Worm (Caenorhabditis elegans) whole organism, late embryonic: ENCODE data around the gene C16C10.2.

Experiments
- C08G9.2 ChIP-seq: sonication (generic microtip); optimal IDR thresholded peaks from 2 replicates; lab custom pipeline; 2016; ENCODE audit warnings: mild to moderate bottlenecking, missing genetic modification characterization, moderate library complexity, missing compliant biosample characterization
- C38D4.7 ChIP-seq: fragments of 200-800 bp; sonication (Bioruptor generic); optimal IDR thresholded peaks from 2 replicates; lab custom pipeline; 2018; ENCODE audit warnings: mild to moderate bottlenecking, missing genetic modification characterization, moderate library complexity, missing compliant biosample characterization
- K02D7.2 ChIP-seq: sonication (generic microtip); optimal IDR thresholded peaks from 2 replicates; lab custom pipeline; 2017; ENCODE audit warnings: mild to moderate bottlenecking, missing genetic modification characterization, missing compliant biosample characterization
- T23F11.4 ChIP-seq: fragments of 200-800 bp; sonication (Bioruptor generic); optimal IDR thresholded peaks from 2 replicates; lab custom pipeline; 2018; ENCODE audit warnings: mild to moderate bottlenecking, missing genetic modification characterization, missing compliant biosample characterization
- Y22D7AL.16 ChIP-seq: sonication (generic microtip); optimal IDR thresholded peaks from 2 replicates; lab custom pipeline; 2016; ENCODE audit warnings: missing genetic modification characterization, missing compliant biosample characterization
- ahr-1 ChIP-seq: sonication (generic microtip); optimal IDR thresholded peaks from 2 replicates; lab custom pipeline; 2016; ENCODE audit warnings: missing genetic modification characterization, missing compliant biosample characterization
- ceh-18 ChIP-seq: sonication (generic microtip); optimal IDR thresholded peaks from 2 replicates; lab custom pipeline; 2016; ENCODE audit warnings: missing genetic modification characterization, missing compliant biosample characterization
- ceh-22 ChIP-seq: sonication (generic microtip); optimal IDR thresholded peaks from 2 replicates; lab custom pipeline; 2017; ENCODE audit warnings: missing biosample characterization, missing genetic modification characterization
- ceh-24 ChIP-seq: sonication (generic microtip); optimal IDR thresholded peaks from 2 replicates; lab custom pipeline; 2016; ENCODE audit warnings: mild to moderate bottlenecking, missing genetic modification characterization, missing compliant biosample characterization
- ceh-30 ChIP-seq: fragments of 150-350 bp; optimal IDR thresholded peaks from 2 replicates; lab custom pipeline; 2014; ENCODE audit warnings: missing biosample characterization, missing genetic modification characterization
- ceh-31 ChIP-seq: sonication (generic microtip); optimal IDR thresholded peaks from 2 replicates; lab custom pipeline; 2016; ENCODE audit warnings: missing genetic modification characterization, missing compliant biosample characterization
- ceh-48 ChIP-seq: sonication (generic microtip); optimal IDR thresholded peaks from 2 replicates; lab custom pipeline; 2016; ENCODE audit warnings: missing genetic modification characterization, inconsistent platforms, missing compliant biosample characterization
- ceh-6 ChIP-seq: fragments of 200-800 bp; sonication (Bioruptor generic); optimal IDR thresholded peaks from 2 replicates; lab custom pipeline; 2018; ENCODE audit warnings: mild to moderate bottlenecking, missing genetic modification characterization, missing compliant biosample characterization
- ceh-9 ChIP-seq: sonication (generic microtip); optimal IDR thresholded peaks from 2 replicates; lab custom pipeline; 2016; ENCODE audit warnings: mild to moderate bottlenecking, missing genetic modification characterization, inconsistent platforms, missing compliant biosample characterization
- elt-2 ChIP-seq: sonication (generic microtip); optimal IDR thresholded peaks from 2 replicates; lab custom pipeline; 2016; ENCODE audit warnings: missing genetic modification reagents, missing genetic modification characterization, missing compliant biosample characterization
- elt-4 ChIP-seq: sonication (generic microtip); optimal IDR thresholded peaks from 2 replicates; lab custom pipeline; 2016; ENCODE audit warnings: missing genetic modification characterization, missing compliant biosample characterization
- ets-4 ChIP-seq: sonication (generic microtip); optimal IDR thresholded peaks from 2 replicates; lab custom pipeline; 2016; ENCODE audit warnings: missing genetic modification characterization, missing compliant biosample characterization
- fkh-6 ChIP-seq: sonication (generic microtip); optimal IDR thresholded peaks from 2 replicates; lab custom pipeline; 2016; ENCODE audit warnings: missing genetic modification characterization, missing compliant biosample characterization
- gmeb-2 ChIP-seq: sonication (generic microtip); optimal IDR thresholded peaks from 2 replicates; lab custom pipeline; 2016; ENCODE audit warnings: missing genetic modification characterization, inconsistent platforms, missing compliant biosample characterization
- hlh-13 ChIP-seq: fragments of 200-800 bp; sonication (Bioruptor generic); optimal IDR thresholded peaks from 2 replicates; lab custom pipeline; 2018; ENCODE audit warnings: mild to moderate bottlenecking, missing genetic modification characterization, missing compliant biosample characterization
- hlh-30 ChIP-seq: sonication (generic microtip); optimal IDR thresholded peaks from 2 replicates; lab custom pipeline; 2017; ENCODE audit warnings: antibody characterized with exemption, missing genetic modification characterization, missing compliant biosample characterization; ENCODE audit not compliant: insufficient read depth
- hlh-8 ChIP-seq: sonication (generic microtip); optimal IDR thresholded peaks from 2 replicates; lab custom pipeline; 2016; ENCODE audit warnings: missing genotype, missing genetic modification characterization, missing compliant biosample characterization
- lin-11 ChIP-seq: fragments of 200-800 bp; sonication (Bioruptor generic); optimal IDR thresholded peaks from 2 replicates; lab custom pipeline; 2018; ENCODE audit warnings: mild to moderate bottlenecking, missing genetic modification characterization, missing compliant biosample characterization
- madf-2 ChIP-seq: sonication (generic microtip); optimal IDR thresholded peaks from 2 replicates; lab custom pipeline; 2017; ENCODE audit warnings: missing genetic modification characterization, missing compliant biosample characterization
- nfya-1 ChIP-seq: sonication (generic microtip); optimal IDR thresholded peaks from 2 replicates; lab custom pipeline; 2017; ENCODE audit warnings: missing genetic modification characterization, mild to moderate bottlenecking, missing compliant biosample characterization, antibody characterized with exemption, moderate library complexity
- odd-2 ChIP-seq: sonication (generic microtip); optimal IDR thresholded peaks from 2 replicates; lab custom pipeline; 2017; ENCODE audit warnings: antibody characterized with exemption, mild to moderate bottlenecking, missing genetic modification characterization, missing compliant biosample characterization
- pha-4 ChIP-seq: fragments of 150-350 bp; optimal IDR thresholded peaks from 2 replicates; lab custom pipeline; 2018; ENCODE audit warnings: missing biosample characterization, missing genetic modification reagents, missing genetic modification characterization
- pqm-1 ChIP-seq: sonication (generic microtip); optimal IDR thresholded peaks from 2 replicates; lab custom pipeline; 2016; ENCODE audit warnings: missing genetic modification characterization, missing compliant biosample characterization
- pros-1 ChIP-seq: fragments of 150-350 bp; optimal IDR thresholded peaks from 2 replicates; lab custom pipeline; 2014; ENCODE audit warnings: missing biosample characterization, missing genetic modification reagents, missing genetic modification characterization
- sox-2 ChIP-seq: fragments of 200-800 bp; sonication (Bioruptor generic); IDR thresholded peaks from 2 replicates; pipeline ENCODE4 v1.3.6; 2022; ENCODE audit warnings: missing genetic modification reagents, missing genetic modification characterization, missing compliant biosample characterization
- sox-4 ChIP-seq: sonication (generic microtip); optimal IDR thresholded peaks from 2 replicates; lab custom pipeline; 2017; ENCODE audit warnings: mild to moderate bottlenecking, missing genetic modification characterization, inconsistent platforms, missing compliant biosample characterization
- tbx-7 ChIP-seq: sonication (generic microtip); optimal IDR thresholded peaks from 2 replicates; lab custom pipeline; 2016; ENCODE audit warnings: missing genotype, missing genetic modification characterization, missing compliant biosample characterization
- ttx-3 ChIP-seq: sonication (generic microtip); optimal IDR thresholded peaks from 2 replicates; lab custom pipeline; 2016; ENCODE audit warnings: missing genetic modification reagents, missing genetic modification characterization, missing compliant biosample characterization
- unc-3 ChIP-seq, 2 experiments: fragments of 200-800 bp in 1 of 2; sonication (Bioruptor generic) in 1 of 2; sonication (generic microtip) in 1 of 2; conservative IDR thresholded peaks in 1 of 2; optimal IDR thresholded peaks in 1 of 2; 2 replicates each; pipeline versions ENCODE4 v1.3.6 to Lab custom; 2016 to 2022; ENCODE audit warnings: missing compliant biosample characterization in 2 of 2, missing genetic modification characterization in 2 of 2, missing genetic modification reagents in 1 of 2
- unc-42 ChIP-seq: sonication (generic microtip); optimal IDR thresholded peaks from 2 replicates; lab custom pipeline; 2016; ENCODE audit warnings: missing genotype, missing genetic modification characterization, missing compliant biosample characterization
- unc-55 ChIP-seq: sonication (generic microtip); optimal IDR thresholded peaks from 2 replicates; lab custom pipeline; 2017; ENCODE audit warnings: missing biosample characterization, missing genetic modification reagents, missing genetic modification characterization
- unc-86 ChIP-seq: sonication (generic microtip); optimal IDR thresholded peaks from 2 replicates; lab custom pipeline; 2016; ENCODE audit warnings: missing genetic modification characterization, missing compliant biosample characterization

The C16C10.2 gene

ce11 chrIII:4160937-4161336, 17.5 kb downstream of the C16C10.2 start, which contains the start of gene C01G12.16:
C01G12.16 (plus strand) TSS chrIII:4161237.
- no peak for TF ChIP-seq ceh-30
- TF ChIP-seq lin-11 (tag; lab: Kevin White, UChicago) = no peak
- no peak for TF ChIP-seq hlh-30 (tag; lab: Kevin White, UChicago)
- no peak for TF ChIP-seq pros-1 (tag; lab: Kevin White, UChicago)
- no peak for TF ChIP-seq pqm-1 (tag; lab: Kevin White, UChicago)
- no peak for TF ChIP-seq sox-4 (tag; lab: Kevin White, UChicago)
- TF ChIP-seq nfya-1 (tag; lab: Kevin White, UChicago) = no peak
- no peak for TF ChIP-seq T23F11.4 (GFP tag; lab: Kevin White, UChicago)
- no peak for TF ChIP-seq ceh-9 (tag; lab: Kevin White, UChicago)
- no peak for TF ChIP-seq fkh-6 (tag; lab: Kevin White, UChicago)
- no peak for TF ChIP-seq odd-2
- no peak for TF ChIP-seq ceh-18 (tag; lab: Kevin White, UChicago)
- TF ChIP-seq unc-55 (GFP tag; lab: Kevin White, UChicago) = no peak
- TF ChIP-seq ceh-48 (tag; lab: Kevin White, UChicago) = no peak
- no peak for TF ChIP-seq madf-2 (tag; lab: Kevin White, UChicago)
- no peak for TF ChIP-seq C38D4.7 (GFP tag; lab: Kevin White, UChicago)
- TF ChIP-seq sox-2 = no peak

- no peak for TF ChIP-seq tbx-7 (tag; lab: Kevin White, UChicago)
- TF ChIP-seq hlh-30 (tag; lab: Kevin White, UChicago) = no peak
- TF ChIP-seq unc-3 (GFP tag; conservative IDR thresholded peaks at IDR 0.05; lab: Robert Waterston, UW) = no peak
- TF ChIP-seq unc-3 (tag; optimal IDR thresholded peaks at IDR 0.05; lab: Kevin White, UChicago) = no peak
- no peak for TF ChIP-seq hlh-8 (tag; lab: Kevin White, UChicago)
- no peak for TF ChIP-seq ceh-31 (tag; lab: Kevin White, UChicago)
- no peak for TF ChIP-seq ceh-24
- no peak for TF ChIP-seq sox-4 (tag; lab: Kevin White, UChicago)
- TF ChIP-seq unc-42 (tag; lab: Kevin White, UChicago) = no peak
- no peak for TF ChIP-seq Y22D7AL.16
These were observed 21.2 kb downstream of the C16C10.2 start, which contains the start of gene C16C10.9 for ce11 chrIII:4157298-4157697. C16C10.9 (minus strand) TSS chrIII:4157398.

ce11 chrIII:4153299-4153698, 25.2 kb downstream of the C16C10.2 start, which contains the start of gene glod-4:
glod-4 (plus strand) TSS chrIII:4153599.
- TF ChIP-seq ahr-1 (tag; lab: Kevin White, UChicago) (no peak), pros-1 (tag; lab: Kevin White, UChicago) (no peak), ets-4 (tag; lab: Kevin White, UChicago) (no peak), K02D7.2 (tag; lab: Kevin White, UChicago) (no peak), unc-3 (GFP tag; conservative IDR thresholded peaks at IDR 0.05; lab: Robert Waterston, UW) (no peak), unc-3 (tag; optimal IDR thresholded peaks at IDR 0.05; lab: Kevin White, UChicago) (no peak), ceh-31 (tag; lab: Kevin White, UChicago) (no peak), ttx-3 (no peak), hlh-13 (no peak), pha-4 (tag; lab: Kevin White, UChicago) (no peak), gmeb-2 (tag; lab: Kevin White, UChicago) (no peak), ceh-6 (GFP tag; lab: Kevin White, UChicago) (no peak), ceh-22 (tag; lab: Kevin White, UChicago) (no peak), C08G9.2 (tag; lab: Kevin White, UChicago) (no peak), elt-2 (tag; lab: Kevin White, UChicago) (no peak), unc-86 (no peak), pqm-1 (tag; lab: Kevin White, UChicago) (no peak), madf-2 (tag; lab: Kevin White, UChicago) (no peak), elt-4 (tag; lab: Kevin White, UChicago) (no peak), nfya-1 (tag; lab: Kevin White, UChicago) (no peak)
